Worm (Caenorhabditis elegans) whole organism, early embryonic: ENCODE data around the gene scl-5.

Experiments used
- aly-1 ChIP-seq: sonication (generic microtip); optimal IDR thresholded peaks from 2 replicates; lab custom pipeline; 2016; ENCODE audit warnings: missing genetic modification characterization, missing compliant biosample characterization
- ceh-36 ChIP-seq: sonication (generic microtip); optimal IDR thresholded peaks from 2 replicates; lab custom pipeline; 2016; ENCODE audit warnings: missing genetic modification characterization, inconsistent platforms, missing compliant biosample characterization
- ets-7 ChIP-seq: sonication (generic microtip); optimal IDR thresholded peaks from 2 replicates; lab custom pipeline; 2016; ENCODE audit warnings: missing genotype, missing genetic modification characterization, missing compliant biosample characterization
- flt-1 ChIP-seq: fragments of 200-800 bp; sonication (Bioruptor generic); IDR thresholded peaks from 2 replicates; pipeline ENCODE4 v1.3.6; 2022; ENCODE audit warnings: missing genetic modification characterization, missing compliant biosample characterization
- tra-4 ChIP-seq: sonication (generic microtip); optimal IDR thresholded peaks from 2 replicates; lab custom pipeline; 2017; ENCODE audit warnings: missing genetic modification characterization, missing compliant biosample characterization

DNA sequence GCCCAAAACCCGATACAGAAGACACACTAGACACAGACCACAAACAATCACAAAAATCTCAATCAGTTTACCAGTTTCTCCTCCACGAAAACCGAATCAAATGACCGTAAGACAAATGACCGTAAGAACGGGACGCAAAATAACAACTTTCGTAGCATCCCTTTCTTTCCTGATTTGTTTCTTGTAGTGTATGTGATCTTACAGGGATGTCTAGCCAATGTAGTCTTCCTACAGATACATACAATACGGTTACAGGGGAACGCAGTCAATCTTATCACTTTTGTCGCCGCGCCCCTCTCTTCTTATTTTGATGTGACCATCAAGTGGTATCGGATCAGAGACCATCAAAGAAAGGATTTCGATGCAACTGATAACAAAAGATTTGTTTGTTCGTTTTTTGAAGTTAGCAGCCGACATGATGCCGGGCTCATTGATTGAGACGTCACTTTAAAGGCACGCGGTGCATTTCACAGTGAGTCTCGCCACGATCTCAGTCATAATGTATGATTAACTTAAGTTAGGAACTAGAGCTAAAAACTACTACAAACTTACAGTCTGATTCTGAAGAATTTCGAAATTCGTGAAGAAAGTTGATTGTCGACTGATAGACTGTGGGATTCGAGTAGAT is 11.9 kb downstream of the scl-5 start:
- TF ChIP-seq ceh-36 (no peak), ets-7 (tag; lab: Kevin White, UChicago) (no peak), flt-1 (no peak), aly-1 (no peak), tra-4 (tag; lab: Kevin White, UChicago) (no peak)
